Worm (Caenorhabditis elegans) whole organism, mixed stage, embryonic: Measurements from ENCODE around the gene F52E1.14.

ENCODE experiments used
- blmp-1 ChIP-seq: fragments of 150-350 bp; optimal IDR thresholded peaks from 2 replicates; lab custom pipeline; 2014; ENCODE audit warnings: missing biosample characterization, missing genetic modification characterization
- nhr-28 ChIP-seq: fragments of 150-350 bp; optimal IDR thresholded peaks from 2 replicates; lab custom pipeline; 2014; ENCODE audit warnings: missing biosample characterization, missing genetic modification characterization
- sem-2 ChIP-seq: fragments of 200-800 bp; sonication (Bioruptor generic); optimal IDR thresholded peaks from 2 replicates; lab custom pipeline; 2018; ENCODE audit warnings: mild to moderate bottlenecking, missing genetic modification characterization, missing compliant biosample characterization

ce11 chrV:8359113-8359564 is 24.6 kb upstream of the F52E1.14 start, which contains the start of gene mpdu-1:
- TF ChIP-seq sem-2 (no peak), blmp-1 (no peak), nhr-28 (no peak)
